Worm (Caenorhabditis elegans) whole organism, L1 larva: Measurements from ENCODE around the gene F28H6.6.
A peak's percentile ranks its signal among the peaks of the same experiment; 100 is the strongest.

ENCODE experiments used
- C04F5.9 ChIP-seq: sonication (generic microtip); optimal IDR thresholded peaks from 2 replicates; lab custom pipeline; 2016; ENCODE audit warnings: missing genetic modification characterization, missing compliant biosample characterization
- C16A3.4 ChIP-seq: fragments of 150-350 bp; optimal IDR thresholded peaks from 2 replicates; lab custom pipeline; 2014; ENCODE audit warnings: missing biosample characterization, missing genetic modification characterization
- C34B4.2 ChIP-seq: sonication (generic microtip); optimal IDR thresholded peaks from 2 replicates; lab custom pipeline; 2017; ENCODE audit warnings: mild to moderate bottlenecking, missing genetic modification characterization, missing compliant biosample characterization
- F16B12.6 ChIP-seq: fragments of 150-350 bp; optimal IDR thresholded peaks from 2 replicates; lab custom pipeline; 2014; ENCODE audit warnings: missing biosample characterization, missing genetic modification characterization
- aha-1 ChIP-seq: fragments of 150-350 bp; optimal IDR thresholded peaks from 2 replicates; lab custom pipeline; 2014; ENCODE audit warnings: missing biosample characterization, missing genetic modification characterization
- aly-2 ChIP-seq: fragments of 150-350 bp; optimal IDR thresholded peaks from 2 replicates; lab custom pipeline; 2014; ENCODE audit warnings: missing biosample characterization, missing genetic modification characterization
- ama-1 ChIP-seq: fragments of 150-350 bp; optimal IDR thresholded peaks from 2 replicates; lab custom pipeline; 2014
- blmp-1 ChIP-seq: fragments of 150-350 bp; optimal IDR thresholded peaks from 2 replicates; lab custom pipeline; 2014; ENCODE audit warnings: missing biosample characterization, missing genetic modification characterization
- ceh-63 ChIP-seq: fragments of 200-800 bp; sonication (Bioruptor generic); optimal IDR thresholded peaks from 2 replicates; lab custom pipeline; 2018; ENCODE audit warnings: mild to moderate bottlenecking, missing genetic modification characterization, missing compliant biosample characterization
- ceh-8 ChIP-seq: fragments of 200-800 bp; sonication (Bioruptor generic); optimal IDR thresholded peaks from 2 replicates; lab custom pipeline; 2018; ENCODE audit warnings: mild to moderate bottlenecking, missing genetic modification characterization, moderate library complexity, missing compliant biosample characterization
- ceh-82 ChIP-seq, 3 experiments: fragments of 150-350 bp in 1 of 3; sonication (generic microtip) in 2 of 3; optimal IDR thresholded peaks; 2 replicates each; lab custom pipeline; 2014 to 2017; ENCODE audit warnings: missing biosample characterization in 3 of 3, missing genetic modification characterization in 3 of 3
- ces-1 ChIP-seq: fragments of 150-350 bp; optimal IDR thresholded peaks from 2 replicates; lab custom pipeline; 2014; ENCODE audit warnings: missing biosample characterization, missing genetic modification reagents, missing genetic modification characterization
- dpl-1 ChIP-seq, 3 experiments: fragments of 150-350 bp in 2 of 3; sonication (generic microtip) in 1 of 3; optimal IDR thresholded peaks; 2 replicates each; lab custom pipeline; 2014 to 2017; ENCODE audit warnings: missing biosample characterization in 3 of 3, missing genetic modification characterization in 3 of 3, missing genetic modification reagents in 3 of 3
- efl-3 ChIP-seq: fragments of 200-800 bp; sonication (Bioruptor generic); optimal IDR thresholded peaks from 2 replicates; lab custom pipeline; 2018; ENCODE audit warnings: mild to moderate bottlenecking, missing genetic modification characterization, missing compliant biosample characterization
- egl-13 ChIP-seq: sonication (generic microtip); optimal IDR thresholded peaks from 2 replicates; lab custom pipeline; 2016; ENCODE audit warnings: missing genotype, missing genetic modification reagents, missing genetic modification characterization, missing compliant biosample characterization
- elt-2 ChIP-seq: sonication (generic microtip); optimal IDR thresholded peaks from 2 replicates; lab custom pipeline; 2016; ENCODE audit warnings: missing genetic modification characterization, mild to moderate bottlenecking, inconsistent platforms, missing compliant biosample characterization, missing genetic modification reagents
- elt-3 ChIP-seq, 6 experiments: fragments of 150-350 bp in 1 of 6; sonication (generic microtip); optimal IDR thresholded peaks; 2 replicates each; lab custom pipeline; 2017 to 2018; ENCODE audit warnings: missing biosample characterization in 6 of 6, missing genetic modification characterization in 6 of 6, inconsistent platforms in 1 of 6
- fkh-10 ChIP-seq: sonication (generic microtip); optimal IDR thresholded peaks from 2 replicates; lab custom pipeline; 2017; ENCODE audit warnings: missing biosample characterization, missing genetic modification reagents, missing genetic modification characterization
- fkh-8 ChIP-seq: sonication (generic microtip); optimal IDR thresholded peaks from 2 replicates; lab custom pipeline; 2016; ENCODE audit warnings: mild to moderate bottlenecking, missing genetic modification characterization, missing compliant biosample characterization
- hlh-17 ChIP-seq: fragments of 200-800 bp; sonication (Bioruptor generic); optimal IDR thresholded peaks from 2 replicates; lab custom pipeline; 2018; ENCODE audit warnings: missing genetic modification characterization, mild to moderate bottlenecking, missing compliant biosample characterization, moderate library complexity, borderline replicate concordance
- hlh-4 ChIP-seq: sonication (generic microtip); optimal IDR thresholded peaks from 2 replicates; lab custom pipeline; 2016; ENCODE audit warnings: mild to moderate bottlenecking, missing genetic modification characterization, missing compliant biosample characterization
- isw-1 ChIP-seq: fragments of 200-800 bp; sonication (Bioruptor generic); IDR thresholded peaks from 2 replicates; pipeline ENCODE4 v1.3.6; 2022; ENCODE audit warnings: missing genetic modification characterization, missing compliant biosample characterization
- lin-14 ChIP-seq: fragments of 200-800 bp; sonication (Bioruptor generic); optimal IDR thresholded peaks from 2 replicates; lab custom pipeline; 2018; ENCODE audit warnings: mild to moderate bottlenecking, missing genetic modification characterization, moderate library complexity, missing compliant biosample characterization
- lin-15B ChIP-seq: fragments of 150-350 bp; sonication (generic microtip); optimal IDR thresholded peaks from 3 replicates; lab custom pipeline; 2014; ENCODE audit warnings: missing biosample characterization, missing genetic modification characterization
- lir-3 ChIP-seq: sonication (generic microtip); optimal IDR thresholded peaks from 2 replicates; lab custom pipeline; 2016; ENCODE audit warnings: mild to moderate bottlenecking, missing genetic modification characterization, moderate library complexity, missing compliant biosample characterization; ENCODE audit not compliant: poor library complexity
- mab-9 ChIP-seq: fragments of 200-800 bp; sonication (Bioruptor generic); IDR thresholded peaks from 2 replicates; pipeline ENCODE4 v1.3.6; 2022; ENCODE audit warnings: missing genetic modification reagents, missing genetic modification characterization, missing compliant biosample characterization
- mef-2 ChIP-seq: fragments of 150-350 bp; optimal IDR thresholded peaks from 2 replicates; lab custom pipeline; 2014; ENCODE audit warnings: missing biosample characterization, missing genetic modification characterization
- nhr-11 ChIP-seq: fragments of 150-350 bp; optimal IDR thresholded peaks from 2 replicates; lab custom pipeline; 2014; ENCODE audit warnings: missing biosample characterization, missing genetic modification characterization
- nhr-12 ChIP-seq: sonication (generic microtip); optimal IDR thresholded peaks from 2 replicates; lab custom pipeline; 2017; ENCODE audit warnings: missing biosample characterization, missing genetic modification characterization
- nhr-237 ChIP-seq: fragments of 150-350 bp; optimal IDR thresholded peaks from 2 replicates; lab custom pipeline; 2014; ENCODE audit warnings: missing biosample characterization, missing genetic modification characterization
- nhr-47 ChIP-seq: sonication (generic microtip); optimal IDR thresholded peaks from 2 replicates; lab custom pipeline; 2016; ENCODE audit warnings: mild to moderate bottlenecking, missing genetic modification characterization, moderate library complexity, missing compliant biosample characterization
- nhr-76 ChIP-seq: sonication (generic microtip); optimal IDR thresholded peaks from 2 replicates; lab custom pipeline; 2017; ENCODE audit warnings: missing biosample characterization, missing genetic modification characterization
- nhr-77 ChIP-seq: fragments of 150-350 bp; optimal IDR thresholded peaks from 2 replicates; lab custom pipeline; 2014; ENCODE audit warnings: missing biosample characterization, missing genetic modification characterization
- nhr-85 ChIP-seq: sonication (generic microtip); peaks from one replicate; lab custom pipeline; 2016; ENCODE audit warnings: missing genetic modification characterization, inconsistent platforms, missing compliant biosample characterization
- nhr-90 ChIP-seq: sonication (generic microtip); optimal IDR thresholded peaks from 2 replicates; lab custom pipeline; 2016; ENCODE audit warnings: mild to moderate bottlenecking, missing genetic modification characterization, missing compliant biosample characterization; ENCODE audit not compliant: poor library complexity
- pag-3 ChIP-seq: sonication (generic microtip); optimal IDR thresholded peaks from 2 replicates; lab custom pipeline; 2017; ENCODE audit warnings: missing genetic modification characterization, mild to moderate bottlenecking, missing compliant biosample characterization, antibody characterized with exemption, borderline replicate concordance; ENCODE audit not compliant: insufficient read depth
- pax-3 ChIP-seq: fragments of 200-800 bp; sonication (Bioruptor generic); optimal IDR thresholded peaks from 2 replicates; lab custom pipeline; 2018; ENCODE audit warnings: mild to moderate bottlenecking, missing genetic modification characterization, moderate library complexity, missing compliant biosample characterization
- pqm-1 ChIP-seq: sonication (generic microtip); optimal IDR thresholded peaks from 3 replicates; lab custom pipeline; 2017; ENCODE audit warnings: missing biosample characterization, missing genetic modification characterization
- skn-1 ChIP-seq: fragments of 150-350 bp; optimal IDR thresholded peaks from 2 replicates; lab custom pipeline; 2014; ENCODE audit warnings: missing biosample characterization, missing genetic modification characterization
- snu-23 ChIP-seq: sonication (generic microtip); optimal IDR thresholded peaks from 2 replicates; lab custom pipeline; 2016; ENCODE audit warnings: missing genetic modification characterization, missing compliant biosample characterization
- sox-4 ChIP-seq: sonication (generic microtip); optimal IDR thresholded peaks from 2 replicates; lab custom pipeline; 2016; ENCODE audit warnings: missing genetic modification characterization, missing compliant biosample characterization
- sup-37 ChIP-seq: fragments of 200-800 bp; sonication (Bioruptor generic); optimal IDR thresholded peaks from 2 replicates; lab custom pipeline; 2018; ENCODE audit warnings: mild to moderate bottlenecking, missing genetic modification characterization, missing compliant biosample characterization
- swsn-7 ChIP-seq: sonication (generic microtip); optimal IDR thresholded peaks from 2 replicates; lab custom pipeline; 2016; ENCODE audit warnings: missing genetic modification characterization, missing compliant biosample characterization
- tlp-1 ChIP-seq: fragments of 150-350 bp; optimal IDR thresholded peaks from 2 replicates; lab custom pipeline; 2014; ENCODE audit warnings: missing biosample characterization, missing genetic modification characterization
- unc-130 ChIP-seq: fragments of 150-350 bp; optimal IDR thresholded peaks from 2 replicates; lab custom pipeline; 2017; ENCODE audit warnings: missing biosample characterization, missing genetic modification characterization, inconsistent platforms
- unc-30 ChIP-seq: sonication (generic microtip); optimal IDR thresholded peaks from 2 replicates; lab custom pipeline; 2017; ENCODE audit warnings: missing biosample characterization, missing genetic modification characterization
- unc-86 ChIP-seq: sonication (generic microtip); optimal IDR thresholded peaks from 2 replicates; lab custom pipeline; 2016; ENCODE audit warnings: missing genetic modification characterization, missing compliant biosample characterization
- xbp-1 ChIP-seq: sonication (generic microtip); optimal IDR thresholded peaks from 2 replicates; lab custom pipeline; 2016; ENCODE audit warnings: missing genetic modification characterization, missing compliant biosample characterization
- zag-1 ChIP-seq: fragments of 150-350 bp; optimal IDR thresholded peaks from 2 replicates; lab custom pipeline; 2014; ENCODE audit warnings: missing biosample characterization, missing genetic modification characterization
- zip-4 ChIP-seq: fragments of 200-800 bp; sonication (Bioruptor generic); optimal IDR thresholded peaks from 2 replicates; lab custom pipeline; 2018; ENCODE audit warnings: mild to moderate bottlenecking, missing genetic modification characterization, moderate library complexity, missing compliant biosample characterization
- ztf-11 ChIP-seq, 2 experiments: sonication (generic microtip); optimal IDR thresholded peaks; 2 replicates each; lab custom pipeline; 2016 to 2017; ENCODE audit warnings: missing genetic modification characterization in 2 of 2, missing biosample characterization in 1 of 2, missing compliant biosample characterization in 1 of 2
- ztf-4 ChIP-seq: fragments of 150-350 bp; optimal IDR thresholded peaks from 2 replicates; lab custom pipeline; 2014; ENCODE audit warnings: missing biosample characterization, missing genetic modification characterization

The F28H6.6 gene

ce11 chrX:14101986-14102385, 23.7 kb downstream of the F28H6.6 start, which contains the start of gene F16B12.6 (continued):
- TF ChIP-seq ceh-82 (tag; optimal IDR thresholded peaks at IDR 0.05; lab: Kevin White, UChicago) (peak; percentile 56 to 91 (median 64)), hlh-4 (tag; lab: Kevin White, UChicago) (no peak), fkh-8 (tag; lab: Kevin White, UChicago) (peak; percentile 92), nhr-77 (tag; lab: Kevin White, UChicago) (peak; percentile 63), lin-15B (peak; percentile 88), ama-1 (lab: Kevin White, UChicago) (no peak), ceh-8 (GFP tag; lab: Kevin White, UChicago) (no peak), ceh-63 (GFP tag; lab: Kevin White, UChicago) (no peak), nhr-12 (no peak), pag-3 (tag; lab: Kevin White, UChicago) (no peak), nhr-76 (tag; lab: Kevin White, UChicago) (no peak), nhr-237 (tag; lab: Kevin White, UChicago) (no peak), fkh-10 (GFP tag; lab: Kevin White, UChicago) (peak; percentile 28), lin-14 (GFP tag; lab: Kevin White, UChicago) (peak; percentile 97), isw-1 (peak; percentile 71), sup-37 (no peak), ces-1 (GFP tag; lab: Kevin White, UChicago) (no peak), nhr-47 (peak; percentile 84), skn-1 (peak; percentile 75), pax-3 (tag; lab: Kevin White, UChicago) (peak; percentile 31), C16A3.4 (tag; lab: Kevin White, UChicago) (peak; percentile 79), dpl-1 (GFP tag; optimal IDR thresholded peaks at IDR 0.05; lab: Kevin White, UChicago) (peak; percentile 86 to 90 (median 88)), mab-9 (GFP tag; lab: Robert Waterston, UW) (peak; percentile 47; the same call in 1 of the 2 replicates), zag-1 (tag; lab: Kevin White, UChicago) (no peak), xbp-1 (tag; lab: Kevin White, UChicago) (peak; percentile 80), aha-1 (tag; lab: Kevin White, UChicago) (no peak), hlh-17 (GFP tag; lab: Kevin White, UChicago) (no peak), blmp-1 (tag; lab: Kevin White, UChicago) (peak; percentile 59), aly-2 (tag; lab: Kevin White, UChicago) (peak; percentile 53), unc-86 (tag; lab: Kevin White, UChicago) (peak; percentile 64), nhr-85 (tag; lab: Kevin White, UChicago) (peak; percentile 90), nhr-11 (tag; lab: Kevin White, UChicago) (no peak), C34B4.2 (no peak), elt-3 (tag; optimal IDR thresholded peaks at IDR 0.05; lab: Kevin White, UChicago) (peak in 3 of 6 experiments; percentile 8 to 46 (median 34)), egl-13 (tag; lab: Kevin White, UChicago) (peak; percentile 44), mef-2 (tag; lab: Kevin White, UChicago) (no peak), lir-3 (tag; lab: Kevin White, UChicago) (peak; percentile 13), zip-4 (GFP tag; lab: Kevin White, UChicago) (no peak)

ce11 chrX:14098618-14099118, 27.0 kb downstream of the F28H6.6 start, which contains the start of gene F16B12.4:
Gene F16B12.4, minus strand, starts transcription at chrX:14098668.
- TF ChIP-seq elt-2 (tag; lab: Kevin White, UChicago): no peak
- TF ChIP-seq C04F5.9 (tag; lab: Kevin White, UChicago): no peak
- no peak for TF ChIP-seq sox-4 (tag; lab: Kevin White, UChicago)
- peak; percentile 13 for TF ChIP-seq swsn-7 (tag; lab: Kevin White, UChicago)
- no peak for TF ChIP-seq F16B12.6 (tag; lab: Kevin White, UChicago)
- TF ChIP-seq ztf-11 (tag; optimal IDR thresholded peaks at IDR 0.05; lab: Kevin White, UChicago): no peak
- no peak for TF ChIP-seq unc-130 (tag; lab: Kevin White, UChicago)
- no peak for TF ChIP-seq tlp-1 (tag; lab: Kevin White, UChicago)
- TF ChIP-seq pqm-1 (tag; lab: Kevin White, UChicago): no peak
- no peak for TF ChIP-seq fkh-10 (GFP tag; lab: Kevin White, UChicago)
- TF ChIP-seq nhr-90 (tag; lab: Kevin White, UChicago): no peak
- TF ChIP-seq nhr-77 (tag; lab: Kevin White, UChicago): no peak
- TF ChIP-seq ztf-4 (tag; lab: Kevin White, UChicago): no peak
- peak; percentile 12 for TF ChIP-seq snu-23 (GFP tag; lab: Kevin White, UChicago)
- TF ChIP-seq pax-3 (tag; lab: Kevin White, UChicago): no peak
- TF ChIP-seq dpl-1 (GFP tag; optimal IDR thresholded peaks at IDR 0.05; lab: Kevin White, UChicago): no peak
- peak; percentile 1 for TF ChIP-seq nhr-85 (tag; lab: Kevin White, UChicago)
- TF ChIP-seq elt-3 (tag; optimal IDR thresholded peaks at IDR 0.05; lab: Kevin White, UChicago): no peak
- no peak for TF ChIP-seq nhr-12
- no peak for TF ChIP-seq unc-30 (tag; lab: Kevin White, UChicago)
- TF ChIP-seq efl-3 (GFP tag; lab: Kevin White, UChicago): no peak
